Fruit fly (Drosophila melanogaster) whole organism, pupa: ENCODE data around the gene kni.

Experiments
- CG10348 ChIP-seq: fragments of 200-800 bp; sonication (Bioruptor generic); IDR thresholded peaks from 2 replicates; pipeline ENCODE4 v1.3.6; 2022; ENCODE audit warnings: missing biosample characterization, missing genetic modification characterization
- CG13204 ChIP-seq: fragments of 200-800 bp; sonication (Bioruptor generic); optimal IDR thresholded peaks from 2 replicates; lab custom pipeline; 2018; ENCODE audit warnings: missing biosample characterization, mild to moderate bottlenecking, missing genetic modification characterization, moderate library complexity
- CG14655 ChIP-seq: fragments of 200-800 bp; sonication (Bioruptor generic); optimal IDR thresholded peaks from 3 replicates; lab custom pipeline; 2017; ENCODE audit warnings: mild to moderate bottlenecking, missing biosample characterization, missing genetic modification reagents, missing genetic modification characterization
- CG15710 ChIP-seq: fragments of 200-800 bp; sonication (Bioruptor generic); optimal IDR thresholded peaks from 2 replicates; lab custom pipeline; 2018; ENCODE audit warnings: missing biosample characterization, mild to moderate bottlenecking, missing genetic modification characterization, moderate library complexity
- CG17806 ChIP-seq: fragments of 200-800 bp; sonication (Bioruptor generic); optimal IDR thresholded peaks from 2 replicates; lab custom pipeline; 2018; ENCODE audit warnings: missing biosample characterization, mild to moderate bottlenecking, missing genetic modification characterization, moderate library complexity
- CG34367 ChIP-seq: fragments of 200-800 bp; sonication (Bioruptor generic); optimal IDR thresholded peaks from 2 replicates; lab custom pipeline; 2018; ENCODE audit warnings: missing biosample characterization, mild to moderate bottlenecking, missing genetic modification characterization
- CG8301 ChIP-seq: fragments of 200-800 bp; sonication (Bioruptor generic); optimal IDR thresholded peaks from 2 replicates; lab custom pipeline; 2018; ENCODE audit warnings: missing biosample characterization, mild to moderate bottlenecking, missing genetic modification characterization
- CG9948 ChIP-seq: fragments of 200-800 bp; sonication (Bioruptor generic); optimal IDR thresholded peaks from 2 replicates; lab custom pipeline; 2018; ENCODE audit warnings: missing biosample characterization, mild to moderate bottlenecking, missing genetic modification characterization, moderate library complexity
- EcR ChIP-seq: fragments of 200-800 bp; sonication (Bioruptor generic); optimal IDR thresholded peaks from 3 replicates; lab custom pipeline; 2019; ENCODE audit warnings: missing biosample characterization, missing genetic modification characterization, mild to moderate bottlenecking, moderate library complexity, missing genetic modification reagents
- Pif1B ChIP-seq: fragments of 200-800 bp; sonication (Bioruptor generic); optimal IDR thresholded peaks from 3 replicates; lab custom pipeline; 2016; ENCODE audit warnings: missing biosample characterization, missing genetic modification characterization
- Snoo ChIP-seq: fragments of 200-800 bp; sonication (Bioruptor generic); optimal IDR thresholded peaks from 3 replicates; lab custom pipeline; 2017; ENCODE audit warnings: missing biosample characterization, mild to moderate bottlenecking, missing genetic modification characterization, inconsistent platforms
- fd96Ca ChIP-seq: fragments of 200-800 bp; sonication (Bioruptor generic); IDR thresholded peaks from 3 replicates; pipeline ENCODE4 v1.3.6; 2022; ENCODE audit warnings: missing biosample characterization, missing genetic modification characterization

DNA sequence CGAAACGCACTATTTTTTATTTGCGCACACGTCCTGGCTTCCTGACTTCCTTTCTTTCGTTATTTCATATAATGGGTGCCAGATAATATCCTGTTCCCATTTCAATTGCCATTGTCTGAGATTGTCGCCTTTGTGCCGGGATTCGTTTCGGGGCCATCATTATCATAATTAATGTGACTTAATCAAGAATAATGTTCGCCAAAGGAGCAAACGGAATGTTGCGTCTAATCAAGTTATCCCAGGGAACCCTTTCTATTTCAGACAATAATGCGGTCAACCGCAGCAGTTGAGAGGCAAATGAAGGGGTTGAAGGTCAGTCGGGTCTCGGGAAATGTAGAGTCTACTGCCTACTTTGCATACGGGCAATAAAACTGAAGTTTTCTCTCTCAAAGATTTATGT is 51.4 kb downstream of the kni start:
- no peak for TF ChIP-seq Snoo (tag; lab: Kevin White, UChicago)
- no peak for TF ChIP-seq EcR (GFP tag; lab: Kevin White, UChicago)
- TF ChIP-seq CG15710 (tag; lab: Kevin White, UChicago), result no peak
- no peak for TF ChIP-seq CG8301 (tag; lab: Kevin White, UChicago)
- no peak for TF ChIP-seq CG17806 (tag; lab: Kevin White, UChicago)
- no peak for TF ChIP-seq CG13204 (GFP tag; lab: Kevin White, UChicago)
- TF ChIP-seq CG10348 (GFP tag; lab: Robert Waterston, UW), result no peak
- TF ChIP-seq fd96Ca (GFP tag; lab: Robert Waterston, UW), result no peak
- no peak for TF ChIP-seq Pif1B
- no peak for TF ChIP-seq CG34367 (tag; lab: Kevin White, UChicago)
- no peak for TF ChIP-seq CG9948 (tag; lab: Kevin White, UChicago)
- no peak for TF ChIP-seq CG14655 (GFP tag; lab: Kevin White, UChicago)
